Worm (Caenorhabditis elegans): ENCODE results near the gene ifbp-1.

ifbp-1 gene

ce11 chrV:13333386-13334180 is 46.5 kb downstream of the ifbp-1 start, which contains the start of gene nhr-168:
TSS of gene nhr-168 (minus strand) at chrV:13333871.
- TF ChIP-seq dao-5 (tag; optimal IDR thresholded peaks at IDR 0.05): no peak
- TF ChIP-seq him-1 (tag; optimal IDR thresholded peaks at IDR 0.05): no peak
- no peak for TF ChIP-seq W03F9.2 (tag; optimal IDR thresholded peaks at IDR 0.05)

- TF ChIP-seq dao-5 (tag; optimal IDR thresholded peaks at IDR 0.05) (no peak), him-1 (tag; optimal IDR thresholded peaks at IDR 0.05) (no peak), W03F9.2 (tag; optimal IDR thresholded peaks at IDR 0.05) (no peak)
These were observed 49.1 kb downstream of the ifbp-1 start, which contains the start of gene nhr-129 for ce11 chrV:13330919-13331318. TSS of gene nhr-129 (minus strand) at chrV:13331019.

ce11 chrV:13327463-13327862 is 52.6 kb downstream of the ifbp-1 start, which contains the start of gene str-37:
TSS of gene str-37 (plus strand) at chrV:13327763.
- no peak for TF ChIP-seq dao-5 (tag; optimal IDR thresholded peaks at IDR 0.05)
- no peak for TF ChIP-seq W03F9.2 (tag; optimal IDR thresholded peaks at IDR 0.05)
- TF ChIP-seq him-1 (tag; optimal IDR thresholded peaks at IDR 0.05): no peak

- TF ChIP-seq him-1 (tag; optimal IDR thresholded peaks at IDR 0.05): no peak
- TF ChIP-seq W03F9.2 (tag; optimal IDR thresholded peaks at IDR 0.05): no peak
- TF ChIP-seq dao-5 (tag; optimal IDR thresholded peaks at IDR 0.05): no peak
These were observed 54.9 kb downstream of the ifbp-1 start, which contains the start of gene C50B6.7 for ce11 chrV:13324933-13325760. TSS of gene C50B6.7 (minus strand) at chrV:13324983.

- TF ChIP-seq him-1 (tag; optimal IDR thresholded peaks at IDR 0.05) (no peak), W03F9.2 (tag; optimal IDR thresholded peaks at IDR 0.05) (no peak), dao-5 (tag; optimal IDR thresholded peaks at IDR 0.05) (no peak)
These were observed 59.4 kb downstream of the ifbp-1 start, which contains the start of gene srh-15 for ce11 chrV:13320676-13321075. TSS of gene srh-15 (plus strand) at chrV:13320976.
